In the genomic region with DNA sequence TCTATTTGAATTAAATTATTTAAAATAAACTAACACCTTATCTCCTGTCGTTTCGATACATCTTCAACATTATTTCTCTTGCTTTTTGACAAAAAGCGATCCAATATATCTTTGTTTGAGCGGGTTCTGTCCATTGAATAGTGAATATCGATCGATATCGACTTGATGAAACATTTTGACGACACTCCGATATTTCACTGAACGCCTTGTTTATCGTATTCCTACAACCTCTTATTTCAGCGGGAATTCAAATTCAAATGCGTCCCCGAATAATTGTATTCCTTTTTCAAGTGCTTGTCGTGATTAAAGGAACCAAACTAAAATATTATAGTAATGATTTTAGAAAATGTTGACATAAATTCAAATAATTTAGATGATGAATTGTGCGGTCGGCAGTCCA, we compare ENCODE assay signal across 5 worm cellular contexts.
TF ChIP-seq lines count a peak whose summit lies in the region.

A gene (minus strand): TSS at position 159 of the 400 bp plus-strand sequence.
A gene (plus strand): TSS at position 241 of the 400 bp plus-strand sequence.

TF ChIP-seq in whole organism, L1 larva, 84 proteins besides CTCF, POLR2A, EP300 and RAD21 (continued from another document and continues in another):
- TF ChIP-seq elt-3 (tag; optimal IDR thresholded peaks at IDR 0.05; lab: Kevin White, UChicago) (peak in 2 of 6 experiments; percentile 0 to 46), lsy-2 (tag; optimal IDR thresholded peaks at IDR 0.05; lab: Kevin White, UChicago) (peak; percentile 70 to 90), ceh-63 (GFP tag; optimal IDR thresholded peaks at IDR 0.05; lab: Kevin White, UChicago) (no peak), ceh-90 (tag; optimal IDR thresholded peaks at IDR 0.05; lab: Kevin White, UChicago) (no peak), nhr-71 (tag; optimal IDR thresholded peaks at IDR 0.05; lab: Kevin White, UChicago) (peak; percentile 77), jun-1 (tag; optimal IDR thresholded peaks at IDR 0.05; lab: Kevin White, UChicago) (peak; percentile 12), nhr-76 (tag; optimal IDR thresholded peaks at IDR 0.05; lab: Kevin White, UChicago) (no peak), aly-2 (tag; optimal IDR thresholded peaks at IDR 0.05; lab: Kevin White, UChicago) (no peak), swsn-7 (tag; optimal IDR thresholded peaks at IDR 0.05; lab: Kevin White, UChicago) (peak; percentile 56), lin-15B (tag; optimal IDR thresholded peaks at IDR 0.05; lab: Kevin White, UChicago) (peak; percentile 24), snpc-4 (tag; optimal IDR thresholded peaks at IDR 0.05; lab: Kevin White, UChicago) (no peak), pag-3 (tag; optimal IDR thresholded peaks at IDR 0.05; lab: Kevin White, UChicago; ENCODE audit: borderline replicate concordance, insufficient read depth) (no peak), ceh-88 (GFP tag; IDR thresholded peaks at IDR 0.05; lab: Robert Waterston, UW) (no peak), nhr-90 (tag; optimal IDR thresholded peaks at IDR 0.05; lab: Kevin White, UChicago; ENCODE audit: poor library complexity) (peak; percentile 16), alr-1 (tag; optimal IDR thresholded peaks at IDR 0.05; lab: Kevin White, UChicago; ENCODE audit: borderline replicate concordance) (no peak), blmp-1 (tag; optimal IDR thresholded peaks at IDR 0.05; lab: Kevin White, UChicago) (peak; percentile 64), lin-13 (GFP tag; optimal IDR thresholded peaks at IDR 0.05; lab: Kevin White, UChicago) (peak; percentile 61), sox-4 (tag; optimal IDR thresholded peaks at IDR 0.05; lab: Kevin White, UChicago) (no peak), ama-1 (optimal IDR thresholded peaks at IDR 0.05; lab: Kevin White, UChicago) (peak; percentile 10), rnt-1 (tag; optimal IDR thresholded peaks at IDR 0.05; lab: Kevin White, UChicago) (peak; percentile 74), F16B12.6 (tag; optimal IDR thresholded peaks at IDR 0.05; lab: Kevin White, UChicago) (peak; percentile 42), lin-35 (GFP tag; optimal IDR thresholded peaks at IDR 0.05; lab: Kevin White, UChicago) (peak; percentile 99), tbx-2 (tag; optimal IDR thresholded peaks at IDR 0.05; lab: Kevin White, UChicago) (peak; percentile 58), pqm-1 (tag; optimal IDR thresholded peaks at IDR 0.05; lab: Kevin White, UChicago) (no peak), dsc-1 (tag; optimal IDR thresholded peaks at IDR 0.05; lab: Kevin White, UChicago) (peak; percentile 48)

TF ChIP-seq in whole organism, L2 larva, 48 proteins besides CTCF, POLR2A, EP300 and RAD21 (continued from another document and continues in another):
- TF ChIP-seq gmeb-1 (tag; optimal IDR thresholded peaks at IDR 0.05; lab: Kevin White, UChicago) (peak; percentile 95), nhr-23 (tag; optimal IDR thresholded peaks at IDR 0.05; lab: Kevin White, UChicago) (no peak), mdl-1 (tag; optimal IDR thresholded peaks at IDR 0.05; lab: Kevin White, UChicago) (no peak), R02D3.7 (tag; optimal IDR thresholded peaks at IDR 0.05; lab: Kevin White, UChicago) (peak; percentile 88), ZK546.5 (tag; optimal IDR thresholded peaks at IDR 0.05; lab: Kevin White, UChicago) (no peak), lin-39 (tag; optimal IDR thresholded peaks at IDR 0.05; lab: Kevin White, UChicago) (no peak), fos-1 (tag; optimal IDR thresholded peaks at IDR 0.05; lab: Kevin White, UChicago) (peak; percentile 7), lsy-2 (tag; optimal IDR thresholded peaks at IDR 0.05; lab: Kevin White, UChicago) (peak in 1 of 2 experiments; percentile 80), nhr-6 (tag; optimal IDR thresholded peaks at IDR 0.05; lab: Kevin White, UChicago) (peak; percentile 29), unc-39 (tag; optimal IDR thresholded peaks at IDR 0.05; lab: Kevin White, UChicago) (no peak), mab-5 (tag; optimal IDR thresholded peaks at IDR 0.05; lab: Kevin White, UChicago) (no peak), lin-11 (tag; optimal IDR thresholded peaks at IDR 0.05; lab: Kevin White, UChicago) (no peak), mbf-1 (tag; optimal IDR thresholded peaks at IDR 0.05; lab: Kevin White, UChicago) (no peak), elt-1 (tag; optimal IDR thresholded peaks at IDR 0.05; lab: Kevin White, UChicago) (no peak), nhr-10 (tag; optimal IDR thresholded peaks at IDR 0.05; lab: Kevin White, UChicago) (no peak), skn-1 (tag; optimal IDR thresholded peaks at IDR 0.05; lab: Kevin White, UChicago) (no peak), ztf-4 (tag; optimal IDR thresholded peaks at IDR 0.05; lab: Kevin White, UChicago) (no peak), zag-1 (tag; optimal IDR thresholded peaks at IDR 0.05; lab: Kevin White, UChicago) (no peak), unc-62 (GFP tag; optimal IDR thresholded peaks at IDR 0.05; lab: Kevin White, UChicago) (no peak), blmp-1 (tag; optimal IDR thresholded peaks at IDR 0.05; lab: Kevin White, UChicago; ENCODE audit: insufficient read depth) (no peak), dmd-4 (tag; optimal IDR thresholded peaks at IDR 0.05; lab: Kevin White, UChicago) (no peak), egl-27 (tag; optimal IDR thresholded peaks at IDR 0.05; lab: Kevin White, UChicago) (peak; percentile 29), ztf-1 (GFP tag; conservative IDR thresholded peaks at IDR 0.05; lab: Robert Waterston, UW) (no peak), C34F6.9 (tag; optimal IDR thresholded peaks at IDR 0.05; lab: Kevin White, UChicago) (peak; percentile 83), ceh-82 (tag; optimal IDR thresholded peaks at IDR 0.05; lab: Kevin White, UChicago) (no peak), elt-3 (tag; optimal IDR thresholded peaks at IDR 0.05; lab: Kevin White, UChicago) (no peak), sem-4 (tag; optimal IDR thresholded peaks at IDR 0.05; lab: Kevin White, UChicago) (no peak)

TF ChIP-seq in whole organism, L3 larva, 47 proteins besides CTCF, POLR2A, EP300 and RAD21 (continued from another document):
- TF ChIP-seq egl-5 (tag; optimal IDR thresholded peaks at IDR 0.05; lab: Kevin White, UChicago) = peak; percentile 54

TF ChIP-seq in whole organism, L4 larva, 104 proteins besides CTCF, POLR2A, EP300 and RAD21 (continued from another document):
- TF ChIP-seq ceh-62 (tag; optimal IDR thresholded peaks at IDR 0.05; lab: Kevin White, UChicago) (no peak), nhr-6 (tag; optimal IDR thresholded peaks at IDR 0.05; lab: Kevin White, UChicago) (peak; percentile 27), aha-1 (tag; lab: Kevin White, UChicago) (peak; percentile 10), unc-39 (tag; optimal IDR thresholded peaks at IDR 0.05; lab: Kevin White, UChicago) (no peak), rbr-2 (tag; optimal IDR thresholded peaks at IDR 0.05; lab: Kevin White, UChicago) (peak; percentile 23), nhr-28 (tag; optimal IDR thresholded peaks at IDR 0.05; lab: Kevin White, UChicago) (peak; percentile 29), zag-1 (tag; optimal IDR thresholded peaks at IDR 0.05; lab: Kevin White, UChicago) (no peak), tag-97 (GFP tag; IDR thresholded peaks at IDR 0.05; lab: Robert Waterston, UW) (no peak), R02D3.7 (tag; optimal IDR thresholded peaks at IDR 0.05; lab: Kevin White, UChicago) (peak; percentile 83), hlh-30 (tag; optimal IDR thresholded peaks at IDR 0.05; lab: Kevin White, UChicago; ENCODE audit: insufficient read depth) (peak; percentile 60), T20F7.1 (GFP tag; optimal IDR thresholded peaks at IDR 0.05; lab: Kevin White, UChicago) (peak; percentile 97), vab-7 (GFP tag; IDR thresholded peaks at IDR 0.05; lab: Robert Waterston, UW) (no peak), zfp-2 (tag; optimal IDR thresholded peaks at IDR 0.05; lab: Kevin White, UChicago) (no peak), daf-16 (GFP tag; optimal IDR thresholded peaks at IDR 0.05; lab: Kevin White, UChicago) (no peak), daf-16 (tag; optimal IDR thresholded peaks at IDR 0.05; lab: Kevin White, UChicago) (peak; percentile 37)

TF ChIP-seq in whole organism, mixed stage, embryonic, 35 proteins besides CTCF, POLR2A, EP300 and RAD21 (continued from another document):
- TF ChIP-seq ceh-43 (GFP tag; optimal IDR thresholded peaks at IDR 0.05; lab: Kevin White, UChicago) (no peak), flh-1 (GFP tag; optimal IDR thresholded peaks at IDR 0.05; lab: Kevin White, UChicago) (no peak), ceh-39 (tag; optimal IDR thresholded peaks at IDR 0.05; lab: Kevin White, UChicago) (peak; percentile 91), unc-62 (GFP tag; optimal IDR thresholded peaks at IDR 0.05; lab: Kevin White, UChicago) (no peak), sem-2 (GFP tag; optimal IDR thresholded peaks at IDR 0.05; lab: Kevin White, UChicago) (no peak), nhr-2 (tag; optimal IDR thresholded peaks at IDR 0.05; lab: Kevin White, UChicago) (no peak), lin-13 (tag; optimal IDR thresholded peaks at IDR 0.05; lab: Kevin White, UChicago) (peak; percentile 2), ceh-83 (GFP tag; optimal IDR thresholded peaks at IDR 0.05; lab: Kevin White, UChicago) (no peak), nhr-76 (tag; optimal IDR thresholded peaks at IDR 0.05; lab: Kevin White, UChicago) (no peak), drap-1 (GFP tag; optimal IDR thresholded peaks at IDR 0.05; lab: Kevin White, UChicago) (no peak), M03D4.4 (tag; optimal IDR thresholded peaks at IDR 0.05; lab: Kevin White, UChicago) (no peak), unc-39 (tag; optimal IDR thresholded peaks at IDR 0.05; lab: Kevin White, UChicago) (no peak), pha-4 (tag; optimal IDR thresholded peaks at IDR 0.05; lab: Kevin White, UChicago) (peak; percentile 45), mep-1 (tag; optimal IDR thresholded peaks at IDR 0.05; lab: Kevin White, UChicago) (peak; percentile 65), zip-8 (tag; optimal IDR thresholded peaks at IDR 0.05; lab: Kevin White, UChicago) (no peak), cnd-1 (tag; optimal IDR thresholded peaks at IDR 0.05; lab: Kevin White, UChicago) (no peak), snpc-4 (tag; optimal IDR thresholded peaks at IDR 0.05; lab: Kevin White, UChicago) (no peak), tbx-8 (GFP tag; optimal IDR thresholded peaks at IDR 0.05; lab: Kevin White, UChicago) (no peak), elt-3 (tag; optimal IDR thresholded peaks at IDR 0.05; lab: Kevin White, UChicago) (no peak)
